Worm (Caenorhabditis elegans): Measurements from ENCODE around the gene srt-16.

DNA sequence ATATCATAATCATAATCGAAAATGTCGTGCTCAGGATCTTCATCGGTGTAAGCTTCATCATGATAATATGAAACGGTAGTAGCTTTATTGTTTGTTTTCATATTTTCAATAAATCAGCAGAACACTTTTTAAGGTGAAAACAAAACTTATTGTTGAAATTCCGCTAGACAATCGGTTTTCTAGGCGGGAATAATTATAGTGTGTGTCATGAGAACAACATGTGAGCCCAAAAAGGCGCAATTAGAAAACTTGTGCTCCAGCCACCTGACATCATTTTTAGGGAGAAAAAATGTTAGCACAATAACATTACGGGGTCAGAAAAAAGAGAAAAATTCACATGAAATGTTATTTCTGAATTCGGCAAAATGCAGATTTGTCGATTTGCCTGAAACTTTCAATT, 30.1 kb downstream of the srt-16 start, which contains the start of gene srw-8:
- no peak for TF ChIP-seq W03F9.2 (tag; optimal IDR thresholded peaks at IDR 0.05)
- no peak for TF ChIP-seq him-1 (tag; optimal IDR thresholded peaks at IDR 0.05)

All from whole organism, L4/young adult.